Worm (Caenorhabditis elegans) whole organism, mixed stage, embryonic: ENCODE data around the gene T21D12.11.

ENCODE experiments used
- M03D4.4 ChIP-seq: sonication (generic microtip); optimal IDR thresholded peaks from 2 replicates; lab custom pipeline; 2017; ENCODE audit warnings: mild to moderate bottlenecking, missing genetic modification characterization, missing compliant biosample characterization
- bed-3 ChIP-seq: fragments of 200-800 bp; sonication (Bioruptor generic); optimal IDR thresholded peaks from 3 replicates; lab custom pipeline; 2018; ENCODE audit warnings: mild to moderate bottlenecking, missing genetic modification characterization, moderate library complexity, missing compliant biosample characterization
- ceh-39 ChIP-seq: fragments of 150-350 bp; optimal IDR thresholded peaks from 2 replicates; lab custom pipeline; 2014; ENCODE audit warnings: missing biosample characterization, missing genetic modification characterization
- ceh-43 ChIP-seq: fragments of 200-800 bp; sonication (Bioruptor generic); optimal IDR thresholded peaks from 2 replicates; lab custom pipeline; 2018; ENCODE audit warnings: mild to moderate bottlenecking, missing genetic modification characterization, moderate library complexity, missing compliant biosample characterization
- ceh-83 ChIP-seq: fragments of 200-800 bp; sonication (Bioruptor generic); optimal IDR thresholded peaks from 2 replicates; lab custom pipeline; 2018; ENCODE audit warnings: mild to moderate bottlenecking, missing genetic modification characterization, missing compliant biosample characterization
- ces-1 ChIP-seq: fragments of 150-350 bp; optimal IDR thresholded peaks from 2 replicates; lab custom pipeline; 2014; ENCODE audit warnings: missing biosample characterization, missing genetic modification reagents, missing genetic modification characterization
- cnd-1 ChIP-seq: fragments of 200-800 bp; sonication (Bioruptor generic); optimal IDR thresholded peaks from 2 replicates; lab custom pipeline; 2018; ENCODE audit warnings: mild to moderate bottlenecking, missing genetic modification characterization, missing compliant biosample characterization
- elt-1 ChIP-seq: sonication (generic microtip); optimal IDR thresholded peaks from 2 replicates; lab custom pipeline; 2017; ENCODE audit warnings: missing genetic modification characterization, mild to moderate bottlenecking, missing compliant biosample characterization, antibody characterized with exemption, moderate library complexity, borderline replicate concordance; ENCODE audit not compliant: insufficient read depth
- elt-3 ChIP-seq: fragments of 150-350 bp; optimal IDR thresholded peaks from 2 replicates; lab custom pipeline; 2014; ENCODE audit warnings: missing biosample characterization, missing genetic modification characterization
- flh-1 ChIP-seq: fragments of 200-800 bp; sonication (Bioruptor generic); optimal IDR thresholded peaks from 2 replicates; lab custom pipeline; 2018; ENCODE audit warnings: mild to moderate bottlenecking, missing genetic modification characterization, moderate library complexity, missing compliant biosample characterization
- hlh-1 ChIP-seq: fragments of 150-350 bp; optimal IDR thresholded peaks from 2 replicates; lab custom pipeline; 2014; ENCODE audit warnings: missing biosample characterization, missing genetic modification reagents, missing genetic modification characterization
- lin-13 ChIP-seq: fragments of 150-350 bp; optimal IDR thresholded peaks from 2 replicates; lab custom pipeline; 2014; ENCODE audit warnings: missing biosample characterization, missing genetic modification characterization
- lin-32 ChIP-seq: fragments of 200-800 bp; sonication (Bioruptor generic); optimal IDR thresholded peaks from 2 replicates; lab custom pipeline; 2018; ENCODE audit warnings: mild to moderate bottlenecking, missing genetic modification characterization, missing compliant biosample characterization
- lsy-2 ChIP-seq: fragments of 150-350 bp; optimal IDR thresholded peaks from 2 replicates; lab custom pipeline; 2014; ENCODE audit warnings: missing biosample characterization, missing genetic modification characterization
- mep-1 ChIP-seq: fragments of 150-350 bp; optimal IDR thresholded peaks from 2 replicates; lab custom pipeline; 2017; ENCODE audit warnings: missing biosample characterization, missing genetic modification reagents, missing genetic modification characterization, inconsistent platforms
- mls-2 ChIP-seq: sonication (generic microtip); optimal IDR thresholded peaks from 2 replicates; lab custom pipeline; 2016; ENCODE audit warnings: mild to moderate bottlenecking, missing genetic modification characterization, moderate library complexity, missing compliant biosample characterization
- nhr-12 ChIP-seq: fragments of 150-350 bp; optimal IDR thresholded peaks from 2 replicates; lab custom pipeline; 2014; ENCODE audit warnings: missing biosample characterization, missing genetic modification characterization
- nhr-2 ChIP-seq: fragments of 150-350 bp; optimal IDR thresholded peaks from 2 replicates; lab custom pipeline; 2014; ENCODE audit warnings: missing biosample characterization, missing genetic modification characterization
- nhr-237 ChIP-seq: fragments of 150-350 bp; optimal IDR thresholded peaks from 2 replicates; lab custom pipeline; 2014; ENCODE audit warnings: missing biosample characterization, missing genetic modification characterization
- nhr-28 ChIP-seq: fragments of 150-350 bp; optimal IDR thresholded peaks from 2 replicates; lab custom pipeline; 2014; ENCODE audit warnings: missing biosample characterization, missing genetic modification characterization
- nhr-76 ChIP-seq: sonication (generic microtip); optimal IDR thresholded peaks from 2 replicates; lab custom pipeline; 2017; ENCODE audit warnings: missing biosample characterization, missing genetic modification characterization
- pha-4 ChIP-seq: fragments of 150-350 bp; optimal IDR thresholded peaks from 2 replicates; lab custom pipeline; 2018; ENCODE audit warnings: missing biosample characterization, missing genetic modification reagents, missing genetic modification characterization
- sem-2 ChIP-seq: fragments of 200-800 bp; sonication (Bioruptor generic); optimal IDR thresholded peaks from 2 replicates; lab custom pipeline; 2018; ENCODE audit warnings: mild to moderate bottlenecking, missing genetic modification characterization, missing compliant biosample characterization
- sptf-1 ChIP-seq: sonication (generic microtip); optimal IDR thresholded peaks from 2 replicates; lab custom pipeline; 2017; ENCODE audit warnings: mild to moderate bottlenecking, missing genetic modification characterization, moderate library complexity, missing compliant biosample characterization
- tbx-8 ChIP-seq: fragments of 200-800 bp; sonication (Bioruptor generic); optimal IDR thresholded peaks from 2 replicates; lab custom pipeline; 2018; ENCODE audit warnings: mild to moderate bottlenecking, missing genetic modification characterization, moderate library complexity, missing compliant biosample characterization
- unc-120 ChIP-seq: sonication (generic microtip); optimal IDR thresholded peaks from 2 replicates; lab custom pipeline; 2017; ENCODE audit warnings: missing genetic modification characterization, missing compliant biosample characterization; ENCODE audit not compliant: poor library complexity, severe bottlenecking
- unc-39 ChIP-seq: fragments of 150-350 bp; optimal IDR thresholded peaks from 2 replicates; lab custom pipeline; 2014; ENCODE audit warnings: missing biosample characterization, missing genetic modification characterization
- unc-62 ChIP-seq: fragments of 150-350 bp; optimal IDR thresholded peaks from 2 replicates; lab custom pipeline; 2014; ENCODE audit warnings: missing biosample characterization, missing genetic modification reagents, missing genetic modification characterization
- zip-8 ChIP-seq: fragments of 150-350 bp; optimal IDR thresholded peaks from 2 replicates; lab custom pipeline; 2014; ENCODE audit warnings: missing biosample characterization, missing genetic modification characterization
- ztf-11 ChIP-seq: fragments of 150-350 bp; optimal IDR thresholded peaks from 2 replicates; lab custom pipeline; 2014; ENCODE audit warnings: missing biosample characterization, missing genetic modification characterization

Gene T21D12.11

DNA sequence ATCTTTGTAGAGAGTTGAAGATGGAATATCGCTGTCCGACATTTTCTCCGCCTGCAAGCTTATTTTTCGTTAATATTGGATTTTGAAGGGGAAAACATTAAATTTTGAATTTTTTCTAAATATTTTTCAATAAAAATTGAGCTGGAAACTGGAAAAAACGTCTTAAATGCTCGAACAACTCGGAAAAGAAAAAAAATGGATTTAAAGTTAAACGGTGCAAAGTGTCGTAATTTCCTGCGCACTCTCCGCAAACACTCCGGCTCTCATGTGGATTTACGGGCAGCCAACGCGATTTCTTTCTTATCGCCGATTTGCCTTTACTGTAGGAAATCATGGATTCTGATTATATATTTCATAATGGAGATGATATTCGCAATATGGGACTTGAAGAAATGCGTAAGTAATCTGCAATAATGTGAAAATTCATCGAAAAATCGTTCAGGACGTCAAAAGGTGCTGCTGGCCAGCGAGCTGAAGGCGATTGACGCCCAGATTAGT, 28.9 kb upstream of the T21D12.11 start, which contains the start of the genes fnta-1 and cogc-8:
TSS of gene fnta-1 (minus strand) at position 51 of the 498 bp plus-strand sequence.
TSS of gene cogc-8 (plus strand) at position 195 of the 498 bp plus-strand sequence.
- TF ChIP-seq lsy-2 (tag; lab: Kevin White, UChicago): peak; percentile 32
- TF ChIP-seq mls-2 (tag; lab: Kevin White, UChicago): no peak
- no peak for TF ChIP-seq nhr-237 (tag; lab: Kevin White, UChicago)
- TF ChIP-seq sptf-1: no peak
- peak; percentile 3 for TF ChIP-seq lin-13 (tag; lab: Kevin White, UChicago)
- no peak for TF ChIP-seq cnd-1 (tag; lab: Kevin White, UChicago)
- TF ChIP-seq ces-1 (GFP tag; lab: Kevin White, UChicago): peak; percentile 37
- TF ChIP-seq bed-3: no peak
- TF ChIP-seq ceh-43 (GFP tag; lab: Kevin White, UChicago): no peak
- TF ChIP-seq mep-1: no peak
- no peak for TF ChIP-seq lin-32 (GFP tag; lab: Kevin White, UChicago)
- no peak for TF ChIP-seq ceh-83 (GFP tag; lab: Kevin White, UChicago)
- TF ChIP-seq sem-2 (GFP tag; lab: Kevin White, UChicago): no peak
- TF ChIP-seq unc-39 (tag; lab: Kevin White, UChicago): no peak
- TF ChIP-seq elt-3: no peak
- TF ChIP-seq nhr-2 (tag; lab: Kevin White, UChicago): no peak
- TF ChIP-seq pha-4: no peak
- TF ChIP-seq flh-1: no peak

DNA sequence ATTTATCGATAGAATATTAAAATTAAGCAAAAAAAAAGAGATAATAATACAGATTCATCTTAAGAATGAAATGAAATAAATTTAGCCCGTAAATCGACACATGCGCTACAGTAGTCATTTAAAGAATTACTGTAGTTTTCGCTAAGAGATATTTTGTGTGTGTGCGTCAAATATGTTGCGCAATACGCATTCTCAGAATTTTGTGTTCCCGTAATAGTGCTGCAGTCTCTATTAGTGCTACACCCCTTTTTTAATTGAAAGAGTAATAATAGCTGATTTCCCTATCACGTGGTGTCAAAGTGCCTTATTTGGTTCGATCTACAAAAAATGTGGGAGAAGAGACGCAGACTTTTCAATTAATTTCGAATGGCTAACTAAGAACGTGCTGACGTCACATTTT, 24.9 kb upstream of the T21D12.11 start:
- no peak for TF ChIP-seq elt-1 (tag; lab: Kevin White, UChicago)
- no peak for TF ChIP-seq mep-1
- TF ChIP-seq sptf-1: no peak
- peak; percentile 86 for TF ChIP-seq zip-8
- no peak for TF ChIP-seq M03D4.4
- TF ChIP-seq pha-4: no peak

DNA sequence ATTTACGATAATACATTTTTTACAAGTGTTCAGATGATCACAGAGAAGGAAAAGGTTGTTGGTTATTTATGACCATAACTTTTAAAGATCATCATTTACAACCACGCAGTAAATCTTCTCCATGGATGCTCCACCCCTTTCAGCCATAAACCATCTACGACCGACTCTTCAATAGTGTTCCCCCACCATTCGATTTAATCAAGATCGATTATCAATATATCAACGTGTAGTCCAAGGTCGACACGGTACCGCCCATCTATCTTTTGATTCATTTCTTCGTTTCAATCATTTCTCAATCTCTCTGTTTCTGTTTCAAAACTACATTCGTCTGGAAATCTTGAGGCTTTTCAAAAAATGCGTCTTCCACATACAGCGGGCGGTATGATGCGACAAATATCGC, 24.4 kb upstream of the T21D12.11 start, which contains the start of gene aass-1:
TSS of gene aass-1 (plus strand) at position 301 of the 400 bp plus-strand sequence.
- TF ChIP-seq tbx-8 (no peak), zip-8 (no peak), nhr-2 (tag; lab: Kevin White, UChicago) (no peak), nhr-12 (tag; lab: Kevin White, UChicago) (no peak), unc-120 (tag; lab: Kevin White, UChicago) (no peak), ztf-11 (tag; lab: Kevin White, UChicago) (no peak), bed-3 (no peak), hlh-1 (tag; lab: Kevin White, UChicago) (no peak), lin-32 (GFP tag; lab: Kevin White, UChicago) (no peak), lin-13 (tag; lab: Kevin White, UChicago) (no peak), nhr-76 (tag; lab: Kevin White, UChicago) (no peak), cnd-1 (tag; lab: Kevin White, UChicago) (no peak)
- TF ChIP-seq, all 35 proteins: peak for 0

DNA sequence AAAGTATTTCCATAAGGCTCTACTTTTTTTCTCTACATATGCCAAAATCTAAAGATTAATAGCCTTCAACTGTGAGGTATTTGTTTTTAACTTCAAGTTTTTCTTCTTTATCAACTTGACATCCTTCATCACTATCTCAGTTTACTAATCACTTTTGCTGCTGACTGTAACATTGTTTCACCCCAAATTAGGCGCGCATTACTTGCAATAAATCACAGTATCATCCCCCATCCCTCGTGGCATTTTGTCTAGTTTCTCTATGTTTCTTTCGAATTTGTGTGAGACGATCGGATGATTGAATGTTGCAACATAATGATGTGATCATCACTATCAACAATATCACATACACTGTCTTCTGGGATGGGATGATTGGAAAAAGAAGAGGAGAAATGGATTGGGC, 21.7 kb upstream of the T21D12.11 start:
- TF ChIP-seq ztf-11 (tag; lab: Kevin White, UChicago) (no peak), elt-3 (peak; percentile 7)

DNA sequence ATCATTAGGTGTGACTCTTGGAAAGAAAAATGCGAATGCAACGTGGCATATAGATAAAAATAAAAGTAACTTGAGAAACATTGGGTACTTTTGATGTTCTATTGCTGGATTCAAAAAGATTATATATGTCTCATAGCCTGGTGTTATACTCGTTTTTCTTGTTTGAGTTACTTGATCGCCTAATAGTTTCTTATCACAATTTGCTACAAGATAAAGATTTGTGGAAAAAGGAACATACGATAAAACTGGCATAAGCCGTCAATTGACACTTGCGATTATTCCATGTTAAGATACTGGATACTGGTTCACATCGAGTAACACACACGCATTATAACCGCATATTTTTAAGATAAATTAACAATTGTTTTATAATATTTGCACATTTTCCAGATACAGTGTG, 16.8 kb upstream of the T21D12.11 start, which contains the start of gene grl-19:
TSS of gene grl-19 (minus strand) at position 101 of the 400 bp plus-strand sequence.
- no peak for TF ChIP-seq bed-3
- TF ChIP-seq lsy-2 (tag; lab: Kevin White, UChicago): no peak
- TF ChIP-seq zip-8: no peak

DNA sequence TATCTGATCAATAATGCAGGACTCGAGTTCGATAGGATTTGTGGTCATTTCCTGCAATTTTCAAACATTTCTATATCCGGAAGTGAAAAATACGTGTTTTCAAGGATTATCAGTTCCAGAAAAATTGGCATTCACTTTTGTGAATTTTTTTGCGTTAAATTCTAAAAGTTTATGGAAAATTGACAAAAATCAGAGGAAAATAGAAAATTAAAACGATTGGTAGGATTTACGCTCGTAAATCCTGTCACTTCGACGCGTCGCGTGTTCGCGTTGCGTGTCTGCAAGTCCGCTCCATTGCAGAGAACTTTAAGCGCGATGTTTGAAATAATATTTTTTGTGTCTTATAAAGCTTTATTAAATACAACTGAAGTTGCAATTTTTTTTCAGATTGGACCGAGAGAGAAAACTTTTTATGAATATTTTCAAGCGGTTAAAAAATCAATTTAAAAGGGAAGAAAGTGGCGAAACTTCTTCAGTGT, 13.8 kb upstream of the T21D12.11 start, which contains the start of gene rcat-1:
TSS of gene rcat-1 (minus strand) at position 51 of the 479 bp plus-strand sequence.
- TF ChIP-seq nhr-237 (tag; lab: Kevin White, UChicago) (peak; percentile 83), elt-3 (no peak), nhr-2 (tag; lab: Kevin White, UChicago) (peak; percentile 10), mep-1 (peak; percentile 95), nhr-28 (tag; lab: Kevin White, UChicago) (no peak), pha-4 (peak; percentile 78), ces-1 (GFP tag; lab: Kevin White, UChicago) (peak; percentile 72), ceh-83 (GFP tag; lab: Kevin White, UChicago) (no peak), unc-120 (tag; lab: Kevin White, UChicago) (peak; percentile 8), bed-3 (no peak), ceh-43 (GFP tag; lab: Kevin White, UChicago) (no peak), unc-39 (tag; lab: Kevin White, UChicago) (no peak), lin-13 (tag; lab: Kevin White, UChicago) (peak; percentile 89), zip-8 (no peak), cnd-1 (tag; lab: Kevin White, UChicago) (peak; percentile 9), hlh-1 (tag; lab: Kevin White, UChicago) (peak; percentile 36), lsy-2 (tag; lab: Kevin White, UChicago) (peak; percentile 87), unc-62 (GFP tag; lab: Kevin White, UChicago) (peak; percentile 59), ceh-39 (tag; lab: Kevin White, UChicago) (peak; percentile 74)
